Fruit fly (Drosophila melanogaster): Measurements from ENCODE around the gene CG13361.

- TF ChIP-seq EcR (GFP tag; optimal IDR thresholded peaks at IDR 0.05) (no peak), D1 (tag; optimal IDR thresholded peaks at IDR 0.05) (no peak), CG12605 (GFP tag; IDR thresholded peaks at IDR 0.05) (no peak)
Observed at dm6 chrX:751201-751600, 2.3 kb downstream of the CG13361 start, which contains the start of gene CG13362.

Measured in whole organism, pupa.